Fruit fly (Drosophila melanogaster) whole organism, embryonic: ENCODE results near the gene Alp10.

Experiments
- ATbp ChIP-seq: fragments of 200-800 bp; sonication (Bioruptor generic); optimal IDR thresholded peaks from 2 replicates; lab custom pipeline; 2017; ENCODE audit warnings: missing biosample characterization, mild to moderate bottlenecking, missing genetic modification characterization, missing genetic modification reagents
- Antp ChIP-seq: fragments of 200-800 bp; sonication (Bioruptor generic); optimal IDR thresholded peaks from 3 replicates; lab custom pipeline; 2016; ENCODE audit warnings: missing biosample characterization, missing genetic modification characterization
- Atf-2 ChIP-seq: fragments of 200-800 bp; sonication (Bioruptor generic); optimal IDR thresholded peaks from 2 replicates; lab custom pipeline; 2016; ENCODE audit warnings: missing biosample characterization, missing genetic modification characterization
- CG10565 ChIP-seq: fragments of 200-800 bp; sonication (Bioruptor generic); optimal IDR thresholded peaks from 3 replicates; lab custom pipeline; 2016; ENCODE audit warnings: missing biosample characterization, mild to moderate bottlenecking, missing genetic modification characterization
- CG10654 ChIP-seq: fragments of 200-800 bp; sonication (Bioruptor generic); optimal IDR thresholded peaks from 2 replicates; lab custom pipeline; 2016; ENCODE audit warnings: missing biosample characterization, missing genetic modification characterization
- CG12942 ChIP-seq: fragments of 200-800 bp; sonication (Bioruptor generic); optimal IDR thresholded peaks from 3 replicates; lab custom pipeline; 2016; ENCODE audit warnings: missing biosample characterization, missing genetic modification characterization
- CG13287 ChIP-seq: fragments of 200-800 bp; sonication (Bioruptor generic); IDR thresholded peaks from 2 replicates; pipeline ENCODE4 v1.3.6; 2022; ENCODE audit warnings: missing biosample characterization, missing genetic modification characterization; ENCODE audit not compliant: partially characterized antibody
- CG17568 ChIP-seq: fragments of 200-800 bp; sonication (Bioruptor generic); optimal IDR thresholded peaks from 2 replicates; lab custom pipeline; 2018; ENCODE audit warnings: missing biosample characterization, mild to moderate bottlenecking, missing genetic modification characterization, moderate library complexity
- CG17802 ChIP-seq: fragments of 200-800 bp; sonication (Bioruptor generic); optimal IDR thresholded peaks from 2 replicates; lab custom pipeline; 2018; ENCODE audit warnings: missing biosample characterization, mild to moderate bottlenecking, missing genetic modification characterization, moderate library complexity
- CG1832 ChIP-seq: fragments of 200-800 bp; sonication (Bioruptor generic); optimal IDR thresholded peaks from 2 replicates; lab custom pipeline; 2017; ENCODE audit warnings: missing biosample characterization, mild to moderate bottlenecking, missing genetic modification characterization, inconsistent platforms
- CG18764 ChIP-seq: fragments of 200-800 bp; sonication (Bioruptor generic); optimal IDR thresholded peaks from 3 replicates; lab custom pipeline; 2016; ENCODE audit warnings: missing biosample characterization, missing genetic modification characterization
- CG2120 ChIP-seq: fragments of 200-800 bp; sonication (Bioruptor generic); optimal IDR thresholded peaks from 3 replicates; lab custom pipeline; 2016; ENCODE audit warnings: missing biosample characterization, missing genetic modification characterization
- CG4360 ChIP-seq: fragments of 200-800 bp; sonication (Bioruptor generic); IDR thresholded peaks from 2 replicates; pipeline ENCODE4 v1.3.6; 2022; ENCODE audit warnings: missing biosample characterization, missing genetic modification characterization
- CG6813 ChIP-seq: fragments of 200-800 bp; sonication (Bioruptor generic); optimal IDR thresholded peaks from 2 replicates; lab custom pipeline; 2017; ENCODE audit warnings: missing biosample characterization, missing genetic modification characterization, mild to moderate bottlenecking, moderate library complexity, missing genetic modification reagents
- CG7357 ChIP-seq: fragments of 200-800 bp; sonication (Bioruptor generic); IDR thresholded peaks from 3 replicates; pipeline ENCODE4 v1.3.6; 2022; ENCODE audit warnings: missing biosample characterization, missing genetic modification characterization
- CG7987 ChIP-seq: fragments of 200-800 bp; sonication (Bioruptor generic); optimal IDR thresholded peaks from 2 replicates; lab custom pipeline; 2018; ENCODE audit warnings: missing biosample characterization, mild to moderate bottlenecking, missing genetic modification characterization, moderate library complexity
- CG9437 ChIP-seq: fragments of 200-800 bp; sonication (Bioruptor generic); optimal IDR thresholded peaks from 2 replicates; lab custom pipeline; 2018; ENCODE audit warnings: missing biosample characterization, mild to moderate bottlenecking, missing genetic modification characterization
- D ChIP-seq, 2 experiments: fragments of 200-800 bp in 1 of 2; fragments of >200 bp in 1 of 2; sonication (Bioruptor generic) in 1 of 2; optimal IDR thresholded peaks; 2 replicates in 1 of 2; 3 replicates in 1 of 2; lab custom pipeline; 2017; ENCODE audit warnings: mild to moderate bottlenecking in 1 of 2, missing biosample characterization in 1 of 2, missing genetic modification characterization in 1 of 2, missing genetic modification reagents in 1 of 2
- Dbx ChIP-seq: fragments of 200-800 bp; sonication (Bioruptor generic); IDR thresholded peaks from 3 replicates; pipeline ENCODE4 v1.3.6; 2022; ENCODE audit warnings: missing biosample characterization, missing genetic modification characterization
- E2f2 ChIP-seq: fragments of 200-800 bp; sonication (Bioruptor generic); IDR thresholded peaks from 2 replicates; pipeline ENCODE4 v1.3.6; 2022; ENCODE audit warnings: missing biosample characterization, missing genetic modification characterization
- Ets65A ChIP-seq: fragments of 200-800 bp; sonication (Bioruptor generic); peaks from one replicate; lab custom pipeline; 2016; ENCODE audit warnings: missing biosample characterization, missing genetic modification characterization
- Gug ChIP-seq: fragments of 200-800 bp; sonication (Bioruptor generic); IDR thresholded peaks from 4 replicates; pipeline ENCODE4 v1.3.6; 2022; ENCODE audit warnings: missing biosample characterization, missing genetic modification characterization
- HLHmδ ChIP-seq: fragments of 200-800 bp; sonication (Bioruptor generic); optimal IDR thresholded peaks from 2 replicates; lab custom pipeline; 2018; ENCODE audit warnings: missing biosample characterization, mild to moderate bottlenecking, missing genetic modification characterization, moderate library complexity
- Hr51 ChIP-seq, 2 experiments: fragments of 200-800 bp; sonication (Bioruptor generic); optimal IDR thresholded peaks; 2 replicates in 1 of 2; 3 replicates in 1 of 2; lab custom pipeline; 2016 to 2018; ENCODE audit warnings: missing biosample characterization in 2 of 2, missing genetic modification characterization in 2 of 2, mild to moderate bottlenecking in 1 of 2, moderate library complexity in 1 of 2
- Jarid2 ChIP-seq: fragments of 200-800 bp; sonication (Bioruptor generic); optimal IDR thresholded peaks from 3 replicates; lab custom pipeline; 2017; ENCODE audit warnings: mild to moderate bottlenecking, missing biosample characterization, missing genetic modification reagents, missing genetic modification characterization
- Oaz ChIP-seq: fragments of 200-800 bp; sonication (Bioruptor generic); IDR thresholded peaks from 2 replicates; pipeline ENCODE4 v1.3.6; 2022; ENCODE audit warnings: missing biosample characterization, missing genetic modification characterization
- Optix ChIP-seq: fragments of 200-800 bp; sonication (Bioruptor generic); IDR thresholded peaks from 3 replicates; pipeline ENCODE4 v1.3.6; 2022; ENCODE audit warnings: missing biosample characterization, missing genetic modification characterization
- Poxn ChIP-seq: fragments of 200-800 bp; sonication (Bioruptor generic); IDR thresholded peaks from 2 replicates; pipeline ENCODE4 v1.3.6; 2022; ENCODE audit warnings: missing biosample characterization, missing genetic modification characterization
- Xbp1 ChIP-seq: fragments of 200-800 bp; sonication (Bioruptor generic); optimal IDR thresholded peaks from 3 replicates; lab custom pipeline; 2016; ENCODE audit warnings: missing biosample characterization, mild to moderate bottlenecking, missing genetic modification characterization
- amos ChIP-seq: fragments of 200-800 bp; sonication (Bioruptor generic); IDR thresholded peaks from 2 replicates; pipeline ENCODE4 v1.3.6; 2022; ENCODE audit warnings: missing biosample characterization, missing genetic modification characterization; ENCODE audit not compliant: partially characterized antibody
- az2 ChIP-seq: fragments of 200-800 bp; sonication (Bioruptor generic); optimal IDR thresholded peaks from 3 replicates; lab custom pipeline; 2016; ENCODE audit warnings: missing biosample characterization, missing genetic modification characterization
- bbx ChIP-seq: fragments of 200-800 bp; sonication (Bioruptor generic); IDR thresholded peaks from 2 replicates; pipeline ENCODE4 v1.3.6; 2022; ENCODE audit warnings: missing biosample characterization, missing genetic modification characterization; ENCODE audit not compliant: partially characterized antibody
- bsh ChIP-seq, 2 experiments: fragments of 200-800 bp; sonication (Bioruptor generic); optimal IDR thresholded peaks; 2 replicates each; lab custom pipeline; 2017 to 2018; ENCODE audit warnings: mild to moderate bottlenecking in 2 of 2, missing biosample characterization in 2 of 2, missing genetic modification characterization in 2 of 2, moderate library complexity in 1 of 2
- dm ChIP-seq: fragments of 200-800 bp; sonication (Bioruptor generic); optimal IDR thresholded peaks from 3 replicates; lab custom pipeline; 2016; ENCODE audit warnings: missing biosample characterization, missing genetic modification characterization
- exex ChIP-seq: fragments of 200-800 bp; sonication (Bioruptor generic); optimal IDR thresholded peaks from 4 replicates; lab custom pipeline; 2018; ENCODE audit warnings: missing biosample characterization, mild to moderate bottlenecking, missing genetic modification characterization, moderate library complexity
- gsb ChIP-seq: fragments of 200-800 bp; sonication (Bioruptor generic); IDR thresholded peaks from 2 replicates; pipeline ENCODE4 v1.3.6; 2022; ENCODE audit warnings: missing biosample characterization, missing genetic modification characterization
- ham ChIP-seq: fragments of 200-800 bp; sonication (Bioruptor generic); IDR thresholded peaks from 2 replicates; pipeline ENCODE4 v1.3.6; 2022; ENCODE audit warnings: missing biosample characterization, missing genetic modification characterization
- her ChIP-seq: fragments of 200-800 bp; sonication (Bioruptor generic); optimal IDR thresholded peaks from 2 replicates; lab custom pipeline; 2016; ENCODE audit warnings: missing biosample characterization, missing genetic modification characterization
- jumu ChIP-seq: fragments of 200-800 bp; sonication (Bioruptor generic); optimal IDR thresholded peaks from 3 replicates; lab custom pipeline; 2016; ENCODE audit warnings: missing biosample characterization, missing genetic modification characterization
- kah ChIP-seq: fragments of 200-800 bp; sonication (Bioruptor generic); optimal IDR thresholded peaks from 2 replicates; lab custom pipeline; 2018; ENCODE audit warnings: missing biosample characterization, mild to moderate bottlenecking, missing genetic modification characterization
- salm ChIP-seq: fragments of 200-800 bp; sonication (Bioruptor generic); optimal IDR thresholded peaks from 2 replicates; lab custom pipeline; 2018; ENCODE audit warnings: missing biosample characterization, mild to moderate bottlenecking, missing genetic modification characterization
- scrt ChIP-seq: fragments of 200-800 bp; sonication (Bioruptor generic); optimal IDR thresholded peaks from 2 replicates; lab custom pipeline; 2018; ENCODE audit warnings: missing biosample characterization, mild to moderate bottlenecking, missing genetic modification characterization, moderate library complexity
- sd ChIP-seq: fragments of 200-800 bp; sonication (Bioruptor generic); optimal IDR thresholded peaks from 3 replicates; lab custom pipeline; 2018; ENCODE audit warnings: missing biosample characterization, mild to moderate bottlenecking, missing genetic modification characterization, moderate library complexity
- sisA ChIP-seq: fragments of 200-800 bp; sonication (Bioruptor generic); IDR thresholded peaks from 2 replicates; pipeline ENCODE4 v1.3.6; 2022; ENCODE audit warnings: missing biosample characterization, missing genetic modification characterization
- tll ChIP-seq, 2 experiments: fragments of 200-800 bp in 1 of 2; fragments of >200 bp in 1 of 2; sonication (Bioruptor generic) in 1 of 2; optimal IDR thresholded peaks; 2 replicates each; lab custom pipeline; 2017 to 2019; ENCODE audit warnings: missing biosample characterization in 2 of 2, missing genetic modification characterization in 2 of 2, mild to moderate bottlenecking in 1 of 2, moderate library complexity in 1 of 2
- trem ChIP-seq: fragments of 200-800 bp; optimal IDR thresholded peaks from 3 replicates; lab custom pipeline; 2019; ENCODE audit warnings: missing biosample characterization, mild to moderate bottlenecking, missing genetic modification characterization, moderate library complexity
- usp ChIP-seq: fragments of >200 bp; optimal IDR thresholded peaks from 2 replicates; lab custom pipeline; 2017; ENCODE audit warnings: missing biosample characterization, missing genetic modification characterization
- vnd ChIP-seq: fragments of 200-800 bp; sonication (Bioruptor generic); IDR thresholded peaks from 3 replicates; pipeline ENCODE4 v1.3.6; 2022; ENCODE audit warnings: missing biosample characterization, missing genetic modification characterization; ENCODE audit not compliant: partially characterized antibody
- yki ChIP-seq: fragments of >200 bp; optimal IDR thresholded peaks from 3 replicates; lab custom pipeline; 2018
- zen2 ChIP-seq: fragments of 200-800 bp; sonication (Bioruptor generic); IDR thresholded peaks from 3 replicates; pipeline ENCODE4 v1.3.6; 2022; ENCODE audit warnings: missing biosample characterization, missing genetic modification characterization; ENCODE audit not compliant: partially characterized antibody

Gene Alp10

dm6 chr3L:5630608-5631080 is 35.6 kb upstream of the Alp10 start, which contains the start of gene Blimp-1 (continued):
- no peak for TF ChIP-seq HLHmδ (GFP tag; lab: Kevin White, UChicago)
- TF ChIP-seq az2 (GFP tag; lab: Kevin White, UChicago): no peak
- no peak for TF ChIP-seq dm (GFP tag; lab: Kevin White, UChicago)
- no peak for TF ChIP-seq kah (GFP tag; lab: Kevin White, UChicago)
- TF ChIP-seq jumu (GFP tag; lab: Kevin White, UChicago): no peak
- peak; percentile 82 for TF ChIP-seq yki
- TF ChIP-seq Oaz (GFP tag; lab: Robert Waterston, UW): no peak
- TF ChIP-seq CG6813: no peak
- TF ChIP-seq Dbx (GFP tag; lab: Robert Waterston, UW): 0 out of 3 replicates have a peak, but pooled peaks have one; percentile 16
- TF ChIP-seq CG1832: peak; percentile 81
- TF ChIP-seq Optix (GFP tag; lab: Robert Waterston, UW): no peak
- TF ChIP-seq tll (GFP tag; optimal IDR thresholded peaks at IDR 0.05; lab: Kevin White, UChicago): peak in 1 of 2 experiments; percentile 73
- peak; percentile 24 for TF ChIP-seq D (optimal IDR thresholded peaks at IDR 0.05; lab: Kevin White, UChicago)
- no peak for TF ChIP-seq D (GFP tag; optimal IDR thresholded peaks at IDR 0.05; lab: Kevin White, UChicago)
- no peak for TF ChIP-seq CG17568 (GFP tag; lab: Kevin White, UChicago)
- TF ChIP-seq Antp (GFP tag; lab: Kevin White, UChicago): no peak
- no peak for TF ChIP-seq Hr51 (GFP tag; optimal IDR thresholded peaks at IDR 0.05; lab: Kevin White, UChicago)
- no peak for TF ChIP-seq amos (GFP tag; lab: Robert Waterston, UW)
- no peak for TF ChIP-seq Xbp1
- TF ChIP-seq CG4360 (GFP tag; lab: Robert Waterston, UW): no peak
- no peak for TF ChIP-seq gsb (GFP tag; lab: Robert Waterston, UW)
- no peak for TF ChIP-seq Atf-2 (GFP tag; lab: Kevin White, UChicago)
- no peak for TF ChIP-seq ATbp (GFP tag; lab: Kevin White, UChicago)
- no peak for TF ChIP-seq CG17802 (tag; lab: Kevin White, UChicago)
- peak; percentile 58 for TF ChIP-seq Jarid2 (GFP tag; lab: Kevin White, UChicago)
- TF ChIP-seq CG7987 (GFP tag; lab: Kevin White, UChicago): no peak
- no peak for TF ChIP-seq CG2120 (GFP tag; lab: Kevin White, UChicago)
- TF ChIP-seq CG13287: no peak
- TF ChIP-seq her: no peak
- no peak for TF ChIP-seq salm (tag; lab: Kevin White, UChicago)
- no peak for TF ChIP-seq Gug
- TF ChIP-seq CG18764 (GFP tag; lab: Kevin White, UChicago): no peak
- no peak for TF ChIP-seq Ets65A (GFP tag; lab: Kevin White, UChicago)
- no peak for TF ChIP-seq bsh (GFP tag; optimal IDR thresholded peaks at IDR 0.05; lab: Kevin White, UChicago)
- 0 out of 2 replicates have a peak, but pooled peaks have one; percentile 16 for TF ChIP-seq bbx (GFP tag; lab: Robert Waterston, UW)
- TF ChIP-seq sisA (GFP tag; lab: Robert Waterston, UW): no peak
- TF ChIP-seq scrt (GFP tag; lab: Kevin White, UChicago): no peak
- TF ChIP-seq exex: no peak
- no peak for TF ChIP-seq CG10654 (GFP tag; lab: Kevin White, UChicago)
- TF ChIP-seq vnd (GFP tag; lab: Robert Waterston, UW): no peak
- TF ChIP-seq trem: no peak
- no peak for TF ChIP-seq CG7357
- TF ChIP-seq usp (GFP tag; lab: Kevin White, UChicago): no peak
- TF ChIP-seq sd (tag; lab: Kevin White, UChicago): no peak
- no peak for TF ChIP-seq E2f2 (GFP tag; lab: Robert Waterston, UW)
- no peak for TF ChIP-seq Poxn (GFP tag; lab: Robert Waterston, UW)
- TF ChIP-seq CG12942: no peak
- no peak for TF ChIP-seq CG10565 (GFP tag; lab: Kevin White, UChicago)
- TF ChIP-seq ham: no peak
- peak; percentile 21 for TF ChIP-seq CG9437 (GFP tag; lab: Kevin White, UChicago)
- no peak for TF ChIP-seq zen2 (GFP tag; lab: Robert Waterston, UW)
